Worm (Caenorhabditis elegans) whole organism, early embryonic: Measurements from ENCODE around the gene mif-4.

Experiments
- F13C5.2 ChIP-seq: sonication (generic microtip); optimal IDR thresholded peaks from 2 replicates; lab custom pipeline; 2017; ENCODE audit warnings: mild to moderate bottlenecking, missing genetic modification characterization, inconsistent platforms, missing compliant biosample characterization
- pes-1 ChIP-seq: fragments of 200-800 bp; sonication (Bioruptor generic); IDR thresholded peaks from 2 replicates; pipeline ENCODE4 v1.3.6; 2022; ENCODE audit warnings: missing genetic modification reagents, missing genetic modification characterization, missing compliant biosample characterization

- no peak for TF ChIP-seq pes-1
- no peak for TF ChIP-seq F13C5.2
Measured at ce11 chrIV:6325772-6326171, 10.0 kb downstream of the mif-4 start.
